Fruit fly (Drosophila melanogaster): ENCODE data around the gene sov.

The sov gene

dm6 chrX:6743192-6743591 is 12.9 kb upstream of the sov start (continued):
- TF ChIP-seq Elba2 (GFP tag; optimal IDR thresholded peaks at IDR 0.05) = peak; percentile 42
- TF ChIP-seq hth (optimal IDR thresholded peaks at IDR 0.05) = no peak
- no peak for TF ChIP-seq CG9437 (GFP tag; optimal IDR thresholded peaks at IDR 0.05)
- no peak for TF ChIP-seq Optix (GFP tag; IDR thresholded peaks at IDR 0.05)
- no peak for TF ChIP-seq ATbp (GFP tag; optimal IDR thresholded peaks at IDR 0.05)
- TF ChIP-seq CG2712 (tag; optimal IDR thresholded peaks at IDR 0.05) = peak; percentile 11
- no peak for TF ChIP-seq CG17328 (GFP tag; IDR thresholded peaks at IDR 0.05)
- TF ChIP-seq hb (GFP tag; IDR thresholded peaks at IDR 0.05; ENCODE audit: partially characterized antibody) = no peak
- no peak for TF ChIP-seq CG10274 (GFP tag; optimal IDR thresholded peaks at IDR 0.05)
- TF ChIP-seq ara (GFP tag; IDR thresholded peaks at IDR 0.05) = no peak
- TF ChIP-seq CG6254 (GFP tag; optimal IDR thresholded peaks at IDR 0.05) = no peak
- no peak for TF ChIP-seq Ravus (GFP tag; IDR thresholded peaks at IDR 0.05)
- no peak for TF ChIP-seq CG10565 (GFP tag; optimal IDR thresholded peaks at IDR 0.05)
- no peak for TF ChIP-seq CG8359 (GFP tag; optimal IDR thresholded peaks at IDR 0.05; ENCODE audit: borderline replicate concordance)
- no peak for TF ChIP-seq Jarid2 (GFP tag; optimal IDR thresholded peaks at IDR 0.05)
- peak; percentile 7; the same call in 1 of the 2 replicates for TF ChIP-seq Xrp1 (GFP tag; IDR thresholded peaks at IDR 0.05)
- peak; percentile 49 for TF ChIP-seq sens (GFP tag)
- TF ChIP-seq sob (GFP tag; IDR thresholded peaks at IDR 0.05) = peak; percentile 6; the same call in 1 of the 2 replicates
- no peak for TF ChIP-seq CG6272 (GFP tag; IDR thresholded peaks at IDR 0.05)
- TF ChIP-seq caup (GFP tag; optimal IDR thresholded peaks at IDR 0.05; ENCODE audit: severe bottlenecking) = no peak
- TF ChIP-seq Dek (tag; optimal IDR thresholded peaks at IDR 0.05) = no peak
- TF ChIP-seq Ets65A (GFP tag) = peak; percentile 23
- no peak for TF ChIP-seq nerfin-1 (tag; optimal IDR thresholded peaks at IDR 0.05)
- TF ChIP-seq CG6791 (GFP tag; IDR thresholded peaks at IDR 0.05; ENCODE audit: partially characterized antibody) = no peak
- no peak for TF ChIP-seq CG11085 (GFP tag; IDR thresholded peaks at IDR 0.05)
- no peak for TF ChIP-seq vnd (GFP tag; IDR thresholded peaks at IDR 0.05; ENCODE audit: partially characterized antibody)
- no peak for TF ChIP-seq CG16779 (GFP tag; IDR thresholded peaks at IDR 0.05)
- no peak for TF ChIP-seq CG7556 (GFP tag; optimal IDR thresholded peaks at IDR 0.05)
- TF ChIP-seq Sin3A (optimal IDR thresholded peaks at IDR 0.05) = no peak
- TF ChIP-seq CG2120 (GFP tag; optimal IDR thresholded peaks at IDR 0.05) = peak; percentile 14
- TF ChIP-seq bbx (GFP tag; IDR thresholded peaks at IDR 0.05; ENCODE audit: partially characterized antibody) = no peak
- TF ChIP-seq sisA (GFP tag; IDR thresholded peaks at IDR 0.05) = no peak
- no peak for TF ChIP-seq Scr (GFP tag; IDR thresholded peaks at IDR 0.05; ENCODE audit: partially characterized antibody)
- no peak for TF ChIP-seq nom (GFP tag; optimal IDR thresholded peaks at IDR 0.05)
- no peak for TF ChIP-seq unc-4 (GFP tag; IDR thresholded peaks at IDR 0.05; ENCODE audit: partially characterized antibody)
- TF ChIP-seq esg (GFP tag; conservative IDR thresholded peaks at IDR 0.05) = no peak
- TF ChIP-seq crp (GFP tag; optimal IDR thresholded peaks at IDR 0.05) = no peak
- TF ChIP-seq bowl (GFP tag; IDR thresholded peaks at IDR 0.05) = no peak
- peak; percentile 33; the same call in 2 of the 3 replicates for TF ChIP-seq row (GFP tag; IDR thresholded peaks at IDR 0.05)
- TF ChIP-seq zfh1 (GFP tag; IDR thresholded peaks at IDR 0.05) = no peak
- TF ChIP-seq Antp (GFP tag; optimal IDR thresholded peaks at IDR 0.05) = no peak
- no peak for TF ChIP-seq Sox102F (GFP tag; optimal IDR thresholded peaks at IDR 0.05)
- TF ChIP-seq fu2 (GFP tag; optimal IDR thresholded peaks at IDR 0.05) = no peak
- no peak for TF ChIP-seq Fer2 (tag; optimal IDR thresholded peaks at IDR 0.05)
- TF ChIP-seq sd (tag; optimal IDR thresholded peaks at IDR 0.05) = no peak
- TF ChIP-seq crc (GFP tag; optimal IDR thresholded peaks at IDR 0.05) = no peak
- 0 out of 2 replicates have a peak, but pooled peaks have one; percentile 8 for TF ChIP-seq Atf6 (GFP tag; IDR thresholded peaks at IDR 0.05)
- no peak for TF ChIP-seq insv (GFP tag; optimal IDR thresholded peaks at IDR 0.05)
- no peak for TF ChIP-seq D19A (tag; optimal IDR thresholded peaks at IDR 0.05)
- no peak for TF ChIP-seq croc (GFP tag; conservative IDR thresholded peaks at IDR 0.05)
- TF ChIP-seq slou (GFP tag; optimal IDR thresholded peaks at IDR 0.05) = no peak
